Worm (Caenorhabditis elegans) whole organism, early embryonic: ENCODE results near the gene C32A9.1.

ENCODE experiments used
- B0310.2 ChIP-seq: sonication (generic microtip); optimal IDR thresholded peaks from 2 replicates; lab custom pipeline; 2016; ENCODE audit warnings: mild to moderate bottlenecking, missing genetic modification characterization, missing compliant biosample characterization
- tra-4 ChIP-seq: sonication (generic microtip); optimal IDR thresholded peaks from 2 replicates; lab custom pipeline; 2017; ENCODE audit warnings: missing genetic modification characterization, missing compliant biosample characterization

ce11 chrX:10228094-10228746 lies 31.7 kb downstream of the C32A9.1 start, which contains the start of gene C14H10.3:
- no peak for TF ChIP-seq B0310.2
- TF ChIP-seq tra-4 (tag; lab: Kevin White, UChicago): no peak
